Worm (Caenorhabditis elegans): ENCODE results near the gene C16B8.3.

- TF ChIP-seq fkh-10 (GFP tag; optimal IDR thresholded peaks at IDR 0.05), result no peak
- no peak for TF ChIP-seq egl-13 (tag; optimal IDR thresholded peaks at IDR 0.05)
- no peak for TF ChIP-seq fos-1 (tag; optimal IDR thresholded peaks at IDR 0.05)
- TF ChIP-seq tlp-1 (tag; optimal IDR thresholded peaks at IDR 0.05), result no peak
- no peak for TF ChIP-seq elt-2 (tag; optimal IDR thresholded peaks at IDR 0.05)
- no peak for TF ChIP-seq blmp-1 (tag; optimal IDR thresholded peaks at IDR 0.05)
- no peak for TF ChIP-seq ztf-11 (tag; optimal IDR thresholded peaks at IDR 0.05)
- TF ChIP-seq rnt-1 (tag; optimal IDR thresholded peaks at IDR 0.05), result no peak
- no peak for TF ChIP-seq lin-39 (tag; optimal IDR thresholded peaks at IDR 0.05)
- TF ChIP-seq snpc-4 (tag; optimal IDR thresholded peaks at IDR 0.05), result no peak
Measured at ce11 chrX:3937483-3937882, 31.0 kb downstream of the C16B8.3 start.
